Fruit fly (Drosophila melanogaster) whole organism, adult: ENCODE data around the gene CSN5.

Source experiments
- CG7045 ChIP-seq: fragments of 200-800 bp; sonication (Bioruptor generic); optimal IDR thresholded peaks from 2 replicates; lab custom pipeline; 2017; ENCODE audit warnings: missing biosample characterization, mild to moderate bottlenecking, missing genetic modification characterization
- CG7101 ChIP-seq: fragments of 200-800 bp; sonication (Bioruptor generic); optimal IDR thresholded peaks from 2 replicates; lab custom pipeline; 2018; ENCODE audit warnings: missing biosample characterization, mild to moderate bottlenecking, missing genetic modification characterization, moderate library complexity
- kay ChIP-seq: fragments of 200-800 bp; sonication (Bioruptor generic); peaks from one replicate; lab custom pipeline; 2016; ENCODE audit warnings: missing biosample characterization, missing genetic modification characterization, borderline replicate concordance
- ovo ChIP-seq: fragments of 200-800 bp; sonication (Bioruptor generic); optimal IDR thresholded peaks from 2 replicates; lab custom pipeline; 2016; ENCODE audit warnings: missing biosample characterization, missing genetic modification characterization
- pad ChIP-seq: fragments of 200-800 bp; sonication (Bioruptor generic); optimal IDR thresholded peaks from 3 replicates; lab custom pipeline; 2017; ENCODE audit warnings: missing biosample characterization, missing genetic modification characterization, mild to moderate bottlenecking, moderate library complexity, missing genetic modification reagents
- tj ChIP-seq: fragments of 200-800 bp; sonication (Bioruptor generic); optimal IDR thresholded peaks from 3 replicates; lab custom pipeline; 2017; ENCODE audit warnings: missing biosample characterization, mild to moderate bottlenecking, missing genetic modification characterization, moderate library complexity

dm6 chr3R:16476472-16476871 lies 6.6 kb downstream of the CSN5 start:
- TF ChIP-seq CG7045 (GFP tag; lab: Kevin White, UChicago): no peak
- no peak for TF ChIP-seq tj (GFP tag; lab: Kevin White, UChicago)
- TF ChIP-seq kay (GFP tag; lab: Kevin White, UChicago): no peak
- no peak for TF ChIP-seq pad
- no peak for TF ChIP-seq CG7101 (tag; lab: Kevin White, UChicago)
- no peak for TF ChIP-seq ovo (GFP tag; lab: Kevin White, UChicago)
